Worm (Caenorhabditis elegans): ENCODE results near the gene F21A3.3.

The F21A3.3 gene

DNA sequence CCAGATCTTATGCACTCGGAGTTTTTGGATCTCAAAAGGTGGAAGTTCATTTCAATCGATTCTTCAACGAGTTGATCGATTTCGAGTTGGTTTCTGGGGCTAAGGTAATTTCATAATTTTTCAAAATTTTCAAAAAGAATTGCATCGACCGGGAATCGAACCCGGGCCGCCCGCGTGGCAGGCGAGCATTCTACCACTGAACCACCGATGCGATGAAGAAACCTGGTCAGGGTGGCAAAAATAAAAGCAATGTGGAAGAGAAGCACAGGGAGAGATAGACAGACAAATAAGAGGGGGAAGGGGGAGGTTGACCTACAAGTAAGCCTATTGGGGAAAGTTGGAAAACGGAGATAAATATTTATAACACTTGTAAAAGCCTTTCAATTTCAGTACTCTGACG, 12.4 kb upstream of the F21A3.3 start:
- no peak for TF ChIP-seq ztf-11 (tag; optimal IDR thresholded peaks at IDR 0.05)
- TF ChIP-seq mab-5 (tag; optimal IDR thresholded peaks at IDR 0.05) = no peak
- TF ChIP-seq flh-1 (GFP tag; optimal IDR thresholded peaks at IDR 0.05) = peak; percentile 3
- no peak for TF ChIP-seq nhr-2 (tag; optimal IDR thresholded peaks at IDR 0.05)
- no peak for TF ChIP-seq snpc-4 (tag; optimal IDR thresholded peaks at IDR 0.05)
- TF ChIP-seq mep-1 (tag; optimal IDR thresholded peaks at IDR 0.05) = no peak
- TF ChIP-seq nhr-237 (tag; optimal IDR thresholded peaks at IDR 0.05) = no peak
- peak; percentile 72 for TF ChIP-seq cnd-1 (tag; optimal IDR thresholded peaks at IDR 0.05)
- TF ChIP-seq sptf-1 (tag; optimal IDR thresholded peaks at IDR 0.05) = peak; percentile 68
- no peak for TF ChIP-seq unc-62 (GFP tag; optimal IDR thresholded peaks at IDR 0.05)
- no peak for TF ChIP-seq blmp-1 (tag; optimal IDR thresholded peaks at IDR 0.05)
- TF ChIP-seq zip-8 (tag; optimal IDR thresholded peaks at IDR 0.05) = no peak
- TF ChIP-seq ham-2 (GFP tag; optimal IDR thresholded peaks at IDR 0.05) = peak; percentile 43
- no peak for TF ChIP-seq ceh-39 (tag; optimal IDR thresholded peaks at IDR 0.05)
- no peak for TF ChIP-seq hlh-1 (tag; optimal IDR thresholded peaks at IDR 0.05)
- peak; percentile 11 for TF ChIP-seq ceh-43 (GFP tag; optimal IDR thresholded peaks at IDR 0.05)
- no peak for TF ChIP-seq lsy-2 (tag; optimal IDR thresholded peaks at IDR 0.05)
- TF ChIP-seq lin-13 (tag; optimal IDR thresholded peaks at IDR 0.05) = no peak
- TF ChIP-seq nhr-76 (tag; optimal IDR thresholded peaks at IDR 0.05) = no peak
- peak; percentile 5 for TF ChIP-seq pha-4 (tag; optimal IDR thresholded peaks at IDR 0.05)
- peak; percentile 39 for TF ChIP-seq mls-2 (tag; optimal IDR thresholded peaks at IDR 0.05)
- TF ChIP-seq M03D4.4 (tag; optimal IDR thresholded peaks at IDR 0.05) = peak; percentile 54
- no peak for TF ChIP-seq nhr-12 (tag; optimal IDR thresholded peaks at IDR 0.05)
- no peak for TF ChIP-seq nhr-28 (tag; optimal IDR thresholded peaks at IDR 0.05)
- TF ChIP-seq lin-32 (GFP tag; optimal IDR thresholded peaks at IDR 0.05) = no peak
- peak; percentile 3 for TF ChIP-seq sem-2 (GFP tag; optimal IDR thresholded peaks at IDR 0.05)
- peak; percentile 87 for TF ChIP-seq drap-1 (GFP tag; optimal IDR thresholded peaks at IDR 0.05)
- TF ChIP-seq ceh-83 (GFP tag; optimal IDR thresholded peaks at IDR 0.05) = no peak
- no peak for TF ChIP-seq tbx-8 (GFP tag; optimal IDR thresholded peaks at IDR 0.05)
- TF ChIP-seq bed-3 (GFP tag; optimal IDR thresholded peaks at IDR 0.05) = peak; percentile 42
- TF ChIP-seq unc-120 (tag; optimal IDR thresholded peaks at IDR 0.05; ENCODE audit: poor library complexity, severe bottlenecking) = no peak
- no peak for TF ChIP-seq elt-3 (tag; optimal IDR thresholded peaks at IDR 0.05)
- TF ChIP-seq elt-1 (tag; optimal IDR thresholded peaks at IDR 0.05; ENCODE audit: borderline replicate concordance, insufficient read depth) = no peak
- TF ChIP-seq unc-39 (tag; optimal IDR thresholded peaks at IDR 0.05) = no peak
- no peak for TF ChIP-seq ces-1 (GFP tag; optimal IDR thresholded peaks at IDR 0.05)

DNA sequence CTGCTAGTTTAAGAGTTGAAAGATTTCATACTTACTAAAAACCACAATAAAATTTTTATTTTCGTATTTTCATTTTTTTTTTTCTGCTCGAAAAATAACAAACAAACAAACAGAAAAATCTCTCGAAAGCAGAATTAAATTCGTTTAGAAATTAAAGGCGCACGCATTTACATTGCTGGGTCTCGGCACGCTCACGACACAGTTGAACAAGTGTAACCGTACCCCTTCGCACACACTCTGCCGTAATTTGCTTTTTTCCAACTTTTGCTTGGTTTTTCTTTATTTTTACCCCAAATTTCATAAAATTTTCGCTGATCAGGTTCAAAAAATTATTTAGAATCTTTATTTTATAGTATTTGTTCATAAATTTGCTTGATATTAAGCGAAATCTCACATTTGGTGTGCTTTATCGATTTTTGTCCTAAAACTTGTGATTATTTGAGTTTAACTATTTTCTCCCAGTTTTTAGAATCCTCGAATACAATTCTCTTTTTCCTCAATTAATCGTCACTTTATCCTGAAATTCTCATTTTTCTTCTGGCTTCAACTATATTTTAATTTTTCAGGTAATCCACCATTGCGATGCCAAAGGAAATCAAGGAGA, 5.8 kb upstream of the F21A3.3 start, which contains the start of gene rpl-38:
Gene rpl-38, plus strand, starts transcription at position 554 of the 604 bp plus-strand sequence.
- TF ChIP-seq mep-1 (tag; optimal IDR thresholded peaks at IDR 0.05) = peak; percentile 85
- peak; percentile 16 for TF ChIP-seq sptf-1 (tag; optimal IDR thresholded peaks at IDR 0.05)
- no peak for TF ChIP-seq sem-2 (GFP tag; optimal IDR thresholded peaks at IDR 0.05)
- no peak for TF ChIP-seq lin-32 (GFP tag; optimal IDR thresholded peaks at IDR 0.05)
- TF ChIP-seq hlh-1 (tag; optimal IDR thresholded peaks at IDR 0.05) = peak; percentile 17
- TF ChIP-seq elt-3 (tag; optimal IDR thresholded peaks at IDR 0.05) = no peak
- TF ChIP-seq nhr-76 (tag; optimal IDR thresholded peaks at IDR 0.05) = no peak
- TF ChIP-seq ceh-43 (GFP tag; optimal IDR thresholded peaks at IDR 0.05) = no peak
- peak; percentile 96 for TF ChIP-seq ces-1 (GFP tag; optimal IDR thresholded peaks at IDR 0.05)
- peak; percentile 6 for TF ChIP-seq cnd-1 (tag; optimal IDR thresholded peaks at IDR 0.05)
- peak; percentile 80 for TF ChIP-seq lin-13 (tag; optimal IDR thresholded peaks at IDR 0.05)
- TF ChIP-seq lsy-2 (tag; optimal IDR thresholded peaks at IDR 0.05) = peak; percentile 98
- no peak for TF ChIP-seq mab-5 (tag; optimal IDR thresholded peaks at IDR 0.05)
- no peak for TF ChIP-seq unc-120 (tag; optimal IDR thresholded peaks at IDR 0.05; ENCODE audit: poor library complexity, severe bottlenecking)
- peak; percentile 33 for TF ChIP-seq mls-2 (tag; optimal IDR thresholded peaks at IDR 0.05)
- TF ChIP-seq nhr-28 (tag; optimal IDR thresholded peaks at IDR 0.05) = no peak
- TF ChIP-seq pha-4 (tag; optimal IDR thresholded peaks at IDR 0.05) = peak; percentile 87
- TF ChIP-seq bed-3 (GFP tag; optimal IDR thresholded peaks at IDR 0.05) = no peak
- TF ChIP-seq nhr-237 (tag; optimal IDR thresholded peaks at IDR 0.05) = peak; percentile 77
- TF ChIP-seq drap-1 (GFP tag; optimal IDR thresholded peaks at IDR 0.05) = peak; percentile 70

Data from whole organism, mixed stage, embryonic.